In genomic region chrX:7959025-7959424, dm6 we compare ENCODE assay signal across 4 fruit fly cellular contexts.
A peak's percentile ranks its signal among the peaks of the same experiment; 100 is the strongest.
TF ChIP-seq lines count a peak whose summit lies in the region.

No protein-coding gene starts in this region.

- TF ChIP-seq CTCF in whole organism, embryonic (GFP tag; optimal IDR thresholded peaks at IDR 0.05; lab: Kevin White, UChicago), result no peak

TF ChIP-seq in whole organism, adult, 20 proteins besides CTCF, POLR2A, EP300 and RAD21:
- TF ChIP-seq toe (GFP tag; optimal IDR thresholded peaks at IDR 0.05; lab: Kevin White, UChicago), result no peak
- no peak for TF ChIP-seq bab1 (GFP tag; optimal IDR thresholded peaks at IDR 0.05; lab: Kevin White, UChicago)
- TF ChIP-seq Mnt (GFP tag; optimal IDR thresholded peaks at IDR 0.05; lab: Kevin White, UChicago), result peak; percentile 70
- TF ChIP-seq kay (GFP tag; lab: Kevin White, UChicago; ENCODE audit: borderline replicate concordance), result no peak
- no peak for TF ChIP-seq CG1620 (GFP tag; optimal IDR thresholded peaks at IDR 0.05; lab: Kevin White, UChicago)
- TF ChIP-seq cic (GFP tag; optimal IDR thresholded peaks at IDR 0.05; lab: Kevin White, UChicago), result no peak

TF ChIP-seq in whole organism, embryonic, 481 proteins besides CTCF, POLR2A, EP300 and RAD21 (continues in another document):
- TF ChIP-seq Kr (GFP tag; optimal IDR thresholded peaks at IDR 0.05; lab: Kevin White, UChicago), result no peak
- no peak for TF ChIP-seq schlank (tag; optimal IDR thresholded peaks at IDR 0.05; lab: Kevin White, UChicago)
- peak; percentile 68 for TF ChIP-seq CG10321 (GFP tag; IDR thresholded peaks at IDR 0.05; lab: Robert Waterston, UW)
- no peak for TF ChIP-seq gsb (GFP tag; IDR thresholded peaks at IDR 0.05; lab: Robert Waterston, UW)
- TF ChIP-seq Blimp-1 (GFP tag; optimal IDR thresholded peaks at IDR 0.05; lab: Kevin White, UChicago), result no peak
- no peak for TF ChIP-seq CG1233 (GFP tag; optimal IDR thresholded peaks at IDR 0.05; lab: Kevin White, UChicago)
- no peak for TF ChIP-seq Side (GFP tag; optimal IDR thresholded peaks at IDR 0.05; lab: Kevin White, UChicago)
- TF ChIP-seq CG1603 (tag; optimal IDR thresholded peaks at IDR 0.05; lab: Kevin White, UChicago), result no peak
- no peak for TF ChIP-seq CG2712 (tag; optimal IDR thresholded peaks at IDR 0.05; lab: Kevin White, UChicago)
- TF ChIP-seq HmgD (GFP tag; optimal IDR thresholded peaks at IDR 0.05; lab: Kevin White, UChicago), result no peak
- no peak for TF ChIP-seq scrt (GFP tag; optimal IDR thresholded peaks at IDR 0.05; lab: Kevin White, UChicago)
- no peak for TF ChIP-seq CG12769 (tag; optimal IDR thresholded peaks at IDR 0.05; lab: Kevin White, UChicago)
- no peak for TF ChIP-seq Ssrp (tag; optimal IDR thresholded peaks at IDR 0.05; lab: Kevin White, UChicago)
- no peak for TF ChIP-seq CG12104 (GFP tag; optimal IDR thresholded peaks at IDR 0.05; lab: Kevin White, UChicago)
- TF ChIP-seq NK7.1 (GFP tag; optimal IDR thresholded peaks at IDR 0.05; lab: Kevin White, UChicago), result no peak
- no peak for TF ChIP-seq CG5953 (GFP tag; IDR thresholded peaks at IDR 0.05; lab: Robert Waterston, UW)
- peak; percentile 60; the same call in 1 of the 3 replicates for TF ChIP-seq ci (GFP tag; IDR thresholded peaks at IDR 0.05; lab: Robert Waterston, UW)
- no peak for TF ChIP-seq chn (GFP tag; optimal IDR thresholded peaks at IDR 0.05; lab: Kevin White, UChicago)
- no peak for TF ChIP-seq E2f1 (GFP tag; IDR thresholded peaks at IDR 0.05; lab: Robert Waterston, UW)
- no peak for TF ChIP-seq CG6683 (GFP tag; optimal IDR thresholded peaks at IDR 0.05; lab: Kevin White, UChicago)
- TF ChIP-seq Jarid2 (GFP tag; optimal IDR thresholded peaks at IDR 0.05; lab: Kevin White, UChicago), result no peak
- TF ChIP-seq YL-1 (GFP tag; optimal IDR thresholded peaks at IDR 0.05; lab: Kevin White, UChicago), result peak; percentile 2
- TF ChIP-seq Meics (GFP tag; optimal IDR thresholded peaks at IDR 0.05; lab: Kevin White, UChicago), result no peak
- TF ChIP-seq sens (GFP tag; lab: Kevin White, UChicago), result no peak
- no peak for TF ChIP-seq Sox100B (GFP tag; optimal IDR thresholded peaks at IDR 0.05; lab: Kevin White, UChicago)
- TF ChIP-seq Lhr (GFP tag; optimal IDR thresholded peaks at IDR 0.05; lab: Kevin White, UChicago), result no peak
- no peak for TF ChIP-seq CG7928 (GFP tag; optimal IDR thresholded peaks at IDR 0.05; lab: Kevin White, UChicago)
- no peak for TF ChIP-seq onecut (GFP tag; IDR thresholded peaks at IDR 0.05; lab: Robert Waterston, UW)
- TF ChIP-seq CG3838 (GFP tag; optimal IDR thresholded peaks at IDR 0.05; lab: Kevin White, UChicago), result no peak
- TF ChIP-seq row (GFP tag; IDR thresholded peaks at IDR 0.05; lab: Robert Waterston, UW), result no peak
- TF ChIP-seq CG12071 (GFP tag; optimal IDR thresholded peaks at IDR 0.05; lab: Kevin White, UChicago), result no peak

TF ChIP-seq in whole organism, prepupa, 60 proteins besides CTCF, POLR2A, EP300 and RAD21:
- peak; percentile 38; the same call in 1 of the 3 replicates for TF ChIP-seq CG6163 (GFP tag; IDR thresholded peaks at IDR 0.05; lab: Robert Waterston, UW)
- TF ChIP-seq eg (GFP tag; IDR thresholded peaks at IDR 0.05; lab: Robert Waterston, UW), result no peak

TF ChIP-seq in whole organism, pupa, 21 proteins besides CTCF, POLR2A, EP300 and RAD21:
- TF ChIP-seq CG12605 (GFP tag; IDR thresholded peaks at IDR 0.05; lab: Robert Waterston, UW) (peak; percentile 83), gl (tag; optimal IDR thresholded peaks at IDR 0.05; lab: Kevin White, UChicago) (peak; percentile 4), Ets98B (GFP tag; IDR thresholded peaks at IDR 0.05; lab: Robert Waterston, UW) (peak; percentile 11; the same call in 1 of the 2 replicates), CG15710 (tag; optimal IDR thresholded peaks at IDR 0.05; lab: Kevin White, UChicago) (no peak), CG4496 (GFP tag; IDR thresholded peaks at IDR 0.05; lab: Robert Waterston, UW) (peak; percentile 60; the same call in 1 of the 3 replicates)
